Worm (Caenorhabditis elegans): ENCODE measurements around the gene F20A1.8.

F20A1.8 gene

DNA sequence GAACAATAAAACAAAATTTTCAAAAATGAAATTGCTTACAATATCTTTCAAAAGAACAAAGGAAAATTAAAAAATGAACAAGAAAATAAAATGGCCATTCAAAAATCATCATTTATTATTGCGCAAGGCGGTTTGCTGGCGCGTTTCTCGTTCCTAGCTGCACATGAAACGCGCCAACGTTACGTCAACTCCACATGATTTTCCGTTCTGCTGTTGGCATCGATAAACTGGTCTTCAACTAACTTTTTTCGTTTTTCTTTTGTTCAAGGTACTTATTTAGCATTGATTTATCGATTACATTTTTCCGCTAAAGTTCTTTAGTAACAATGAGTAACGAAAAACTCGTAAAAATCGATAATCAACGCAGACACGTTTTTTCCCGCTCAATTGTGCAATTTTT lies 13.0 kb upstream of the F20A1.8 start, which contains the start of the genes Y57E12AL.6 and Y57E12AL.1 (continued):
- TF ChIP-seq Y105C5A.15 (GFP tag; IDR thresholded peaks at IDR 0.05) (no peak), tra-1 (GFP tag; IDR thresholded peaks at IDR 0.05) (no peak), duxl-1 (tag; optimal IDR thresholded peaks at IDR 0.05; ENCODE audit: poor library complexity) (peak; percentile 60), Y75B8A.6 (GFP tag; IDR thresholded peaks at IDR 0.05) (no peak), lin-39 (tag; optimal IDR thresholded peaks at IDR 0.05) (no peak), lin-1 (GFP tag; IDR thresholded peaks at IDR 0.05) (no peak), dpl-1 (GFP tag; optimal IDR thresholded peaks at IDR 0.05) (peak; percentile 85), lir-3 (tag; optimal IDR thresholded peaks at IDR 0.05) (no peak), ama-1 (optimal IDR thresholded peaks at IDR 0.05) (no peak), F49E8.2 (tag; optimal IDR thresholded peaks at IDR 0.05; ENCODE audit: borderline replicate concordance) (no peak), ceh-82 (tag; optimal IDR thresholded peaks at IDR 0.05) (no peak), nhr-28 (tag; optimal IDR thresholded peaks at IDR 0.05) (peak; percentile 92), mdl-1 (tag; optimal IDR thresholded peaks at IDR 0.05) (peak in 1 of 2 experiments; percentile 65), dmd-9 (GFP tag; IDR thresholded peaks at IDR 0.05) (peak; percentile 66; the same call in 1 of the 2 replicates), madf-5 (GFP tag; IDR thresholded peaks at IDR 0.05) (no peak), lin-13 (GFP tag; optimal IDR thresholded peaks at IDR 0.05) (peak; percentile 62), zfp-2 (tag; optimal IDR thresholded peaks at IDR 0.05) (no peak), saeg-2 (GFP tag; IDR thresholded peaks at IDR 0.05) (no peak), daf-12 (tag; optimal IDR thresholded peaks at IDR 0.05) (no peak), nhr-48 (tag; optimal IDR thresholded peaks at IDR 0.05) (peak; percentile 62), dmd-8 (GFP tag; IDR thresholded peaks at IDR 0.05) (no peak), F10B5.3 (tag; optimal IDR thresholded peaks at IDR 0.05) (no peak), nhr-41 (GFP tag; IDR thresholded peaks at IDR 0.05) (no peak), hmg-1.1 (GFP tag; IDR thresholded peaks at IDR 0.05) (peak; percentile 58), daf-16 (GFP tag; optimal IDR thresholded peaks at IDR 0.05) (no peak), daf-16 (tag; optimal IDR thresholded peaks at IDR 0.05) (peak; percentile 64), dmd-6 (GFP tag; IDR thresholded peaks at IDR 0.05) (peak; percentile 80), set-16 (GFP tag; IDR thresholded peaks at IDR 0.05) (no peak), ces-1 (GFP tag; optimal IDR thresholded peaks at IDR 0.05) (no peak), ceh-20 (GFP tag; IDR thresholded peaks at IDR 0.05) (peak; percentile 72), hlh-30 (tag; optimal IDR thresholded peaks at IDR 0.05; ENCODE audit: insufficient read depth) (peak; percentile 95), nhr-76 (tag; optimal IDR thresholded peaks at IDR 0.05) (no peak), mep-1 (tag; optimal IDR thresholded peaks at IDR 0.05) (peak; percentile 91), lin-29 (GFP tag; IDR thresholded peaks at IDR 0.05) (no peak), T20F7.1 (GFP tag; optimal IDR thresholded peaks at IDR 0.05) (peak; percentile 71), pha-4 (GFP tag; IDR thresholded peaks at IDR 0.05) (no peak), pha-4 (tag; optimal IDR thresholded peaks at IDR 0.05) (no peak), snpc-1.2 (GFP tag; IDR thresholded peaks at IDR 0.05) (no peak), mxl-3 (GFP tag; optimal IDR thresholded peaks at IDR 0.05) (peak; percentile 76), hif-1 (tag; optimal IDR thresholded peaks at IDR 0.05) (peak in 1 of 2 experiments; percentile 43), ceh-44 (GFP tag; IDR thresholded peaks at IDR 0.05) (no peak), ZK337.2 (GFP tag; IDR thresholded peaks at IDR 0.05) (no peak), nhr-11 (tag; optimal IDR thresholded peaks at IDR 0.05) (peak; percentile 72), mes-2 (tag; optimal IDR thresholded peaks at IDR 0.05; ENCODE audit: poor library complexity, severe bottlenecking) (peak; percentile 88), lsy-2 (tag; optimal IDR thresholded peaks at IDR 0.05) (peak; percentile 44 to 90), lin-15B (tag; optimal IDR thresholded peaks at IDR 0.05) (no peak), lim-7 (GFP tag; IDR thresholded peaks at IDR 0.05) (no peak), dve-1 (tag; optimal IDR thresholded peaks at IDR 0.05; ENCODE audit: insufficient read depth) (peak; percentile 83), hlh-11 (tag; optimal IDR thresholded peaks at IDR 0.05) (peak; percentile 86), jun-1 (tag; optimal IDR thresholded peaks at IDR 0.05) (peak; percentile 18), snpc-4 (tag; optimal IDR thresholded peaks at IDR 0.05) (no peak), arid-1 (GFP tag; conservative IDR thresholded peaks at IDR 0.05) (no peak)
